In genomic region chr2L:9205133-9205615, dm6 we compare ENCODE assay signal across 4 fruit fly cellular contexts.
A peak's percentile ranks its signal among the peaks of the same experiment; 100 is the strongest.
TF ChIP-seq lines count a peak whose summit lies in the region.

No protein-coding gene starts in this region.

TF ChIP-seq in whole organism, adult, 20 proteins besides CTCF, POLR2A, EP300 and RAD21 (continued from another document):
- TF ChIP-seq CG1620 (GFP tag; optimal IDR thresholded peaks at IDR 0.05; lab: Kevin White, UChicago) (no peak), CG12768 (GFP tag; optimal IDR thresholded peaks at IDR 0.05; lab: Kevin White, UChicago) (peak; percentile 83)
TF ChIP-seq in whole organism, adult: peak in this region for 17.

TF ChIP-seq in whole organism, embryonic, 481 proteins besides CTCF, POLR2A, EP300 and RAD21 (continued from another document and continues in another):
- TF ChIP-seq cg (GFP tag; optimal IDR thresholded peaks at IDR 0.05; lab: Kevin White, UChicago): peak; percentile 72
- TF ChIP-seq CG2875 (GFP tag; optimal IDR thresholded peaks at IDR 0.05; lab: Kevin White, UChicago): no peak
- TF ChIP-seq Antp (GFP tag; optimal IDR thresholded peaks at IDR 0.05; lab: Kevin White, UChicago): no peak
- TF ChIP-seq dimm (GFP tag; IDR thresholded peaks at IDR 0.05; lab: Robert Waterston, UW): no peak
- peak; percentile 84 to 96 for TF ChIP-seq Trl (optimal IDR thresholded peaks at IDR 0.05; lab: Kevin White, UChicago)
- TF ChIP-seq Trl (GFP tag; optimal IDR thresholded peaks at IDR 0.05; lab: Kevin White, UChicago): peak; percentile 32
- peak; percentile 46 for TF ChIP-seq CG13894 (tag; optimal IDR thresholded peaks at IDR 0.05; lab: Kevin White, UChicago)
- no peak for TF ChIP-seq run (tag; optimal IDR thresholded peaks at IDR 0.05; lab: Kevin White, UChicago)
- TF ChIP-seq sna (GFP tag; IDR thresholded peaks at IDR 0.05; lab: Robert Waterston, UW; ENCODE audit: partially characterized antibody): no peak
- TF ChIP-seq CG6689 (GFP tag; IDR thresholded peaks at IDR 0.05; lab: Robert Waterston, UW): 0 out of 2 replicates have a peak, but pooled peaks have one; percentile 7
- TF ChIP-seq trh (GFP tag; optimal IDR thresholded peaks at IDR 0.05; lab: Kevin White, UChicago): no peak
- peak; percentile 49; the same call in 1 of the 2 replicates for TF ChIP-seq CG32767 (GFP tag; IDR thresholded peaks at IDR 0.05; lab: Robert Waterston, UW)
- TF ChIP-seq insv (GFP tag; optimal IDR thresholded peaks at IDR 0.05; lab: Kevin White, UChicago): peak in 1 of 2 experiments; percentile 16
- TF ChIP-seq CG12769 (tag; optimal IDR thresholded peaks at IDR 0.05; lab: Kevin White, UChicago): peak; percentile 77
- TF ChIP-seq rib (GFP tag; IDR thresholded peaks at IDR 0.05; lab: Robert Waterston, UW): peak; percentile 77
- TF ChIP-seq B-H2 (GFP tag; optimal IDR thresholded peaks at IDR 0.05; lab: Kevin White, UChicago): peak; percentile 85
- peak in 1 of 2 experiments; percentile 64 for TF ChIP-seq bsh (GFP tag; optimal IDR thresholded peaks at IDR 0.05; lab: Kevin White, UChicago)
- TF ChIP-seq CG7839 (tag; optimal IDR thresholded peaks at IDR 0.05; lab: Kevin White, UChicago): no peak
- no peak for TF ChIP-seq CG3838 (GFP tag; optimal IDR thresholded peaks at IDR 0.05; lab: Kevin White, UChicago)
- TF ChIP-seq Atf6 (GFP tag; IDR thresholded peaks at IDR 0.05; lab: Robert Waterston, UW): peak; percentile 82
- no peak for TF ChIP-seq CG6791 (GFP tag; IDR thresholded peaks at IDR 0.05; lab: Robert Waterston, UW; ENCODE audit: partially characterized antibody)
- TF ChIP-seq Dad (GFP tag; optimal IDR thresholded peaks at IDR 0.05; lab: Kevin White, UChicago): no peak
- no peak for TF ChIP-seq CG4820 (GFP tag; optimal IDR thresholded peaks at IDR 0.05; lab: Kevin White, UChicago)
- TF ChIP-seq Dbx (GFP tag; IDR thresholded peaks at IDR 0.05; lab: Robert Waterston, UW): peak; percentile 75; the same call in 2 of the 3 replicates
- no peak for TF ChIP-seq hbn (GFP tag; IDR thresholded peaks at IDR 0.05; lab: Robert Waterston, UW; ENCODE audit: partially characterized antibody)
- no peak for TF ChIP-seq Bdp1 (GFP tag; optimal IDR thresholded peaks at IDR 0.05; lab: Kevin White, UChicago)
- TF ChIP-seq CG10147 (GFP tag; optimal IDR thresholded peaks at IDR 0.05; lab: Kevin White, UChicago): peak; percentile 85
- no peak for TF ChIP-seq CG15479 (GFP tag; optimal IDR thresholded peaks at IDR 0.05; lab: Kevin White, UChicago)
- peak; percentile 25; the same call in 1 of the 2 replicates for TF ChIP-seq CG13287 (GFP tag; IDR thresholded peaks at IDR 0.05; lab: Robert Waterston, UW; ENCODE audit: partially characterized antibody)
- TF ChIP-seq tgo (GFP tag; IDR thresholded peaks at IDR 0.05; lab: Robert Waterston, UW): no peak
- TF ChIP-seq stc (GFP tag; IDR thresholded peaks at IDR 0.05; lab: Robert Waterston, UW): peak; percentile 33; the same call in 1 of the 2 replicates
- no peak for TF ChIP-seq lov (optimal IDR thresholded peaks at IDR 0.05; lab: Kevin White, UChicago)
- TF ChIP-seq lov (GFP tag; IDR thresholded peaks at IDR 0.05; lab: Robert Waterston, UW): peak; percentile 57; the same call in 1 of the 3 replicates
- peak; percentile 44 for TF ChIP-seq lab (GFP tag; optimal IDR thresholded peaks at IDR 0.05; lab: Kevin White, UChicago)
- TF ChIP-seq lbe (GFP tag; optimal IDR thresholded peaks at IDR 0.05; lab: Kevin White, UChicago): peak; percentile 93
- TF ChIP-seq CrebB (tag; optimal IDR thresholded peaks at IDR 0.05; lab: Kevin White, UChicago): peak; percentile 76
- peak; percentile 24; the same call in 1 of the 2 replicates for TF ChIP-seq sens-2 (GFP tag; IDR thresholded peaks at IDR 0.05; lab: Robert Waterston, UW)
- no peak for TF ChIP-seq CG10366 (GFP tag; IDR thresholded peaks at IDR 0.05; lab: Robert Waterston, UW)
- TF ChIP-seq odd (GFP tag; optimal IDR thresholded peaks at IDR 0.05; lab: Kevin White, UChicago): peak; percentile 22
- TF ChIP-seq CG14441 (GFP tag; IDR thresholded peaks at IDR 0.05; lab: Robert Waterston, UW): no peak
- TF ChIP-seq CG15601 (tag; optimal IDR thresholded peaks at IDR 0.05; lab: Kevin White, UChicago): peak; percentile 27
- TF ChIP-seq CG7745 (tag; optimal IDR thresholded peaks at IDR 0.05; lab: Kevin White, UChicago): no peak

TF ChIP-seq in whole organism, prepupa, 60 proteins besides CTCF, POLR2A, EP300 and RAD21 (continued from another document):
- TF ChIP-seq Hr4 (GFP tag; optimal IDR thresholded peaks at IDR 0.05; lab: Kevin White, UChicago): no peak
- TF ChIP-seq CG10631 (GFP tag; optimal IDR thresholded peaks at IDR 0.05; lab: Kevin White, UChicago): no peak
- no peak for TF ChIP-seq Hr38 (GFP tag; optimal IDR thresholded peaks at IDR 0.05; lab: Kevin White, UChicago)
- TF ChIP-seq net (GFP tag; optimal IDR thresholded peaks at IDR 0.05; lab: Kevin White, UChicago): peak; percentile 74
- peak; percentile 83 for TF ChIP-seq CG8119 (GFP tag; IDR thresholded peaks at IDR 0.05; lab: Robert Waterston, UW)
- peak; percentile 87 for TF ChIP-seq eg (GFP tag; IDR thresholded peaks at IDR 0.05; lab: Robert Waterston, UW)
- TF ChIP-seq Eip78C (GFP tag; lab: Kevin White, UChicago): peak; percentile 83
- TF ChIP-seq CG6276 (GFP tag; optimal IDR thresholded peaks at IDR 0.05; lab: Kevin White, UChicago): peak; percentile 78
- TF ChIP-seq CG11294 (GFP tag; IDR thresholded peaks at IDR 0.05; lab: Robert Waterston, UW): peak; percentile 57; the same call in 1 of the 2 replicates
- TF ChIP-seq dac (GFP tag; optimal IDR thresholded peaks at IDR 0.05; lab: Kevin White, UChicago): no peak
- peak; percentile 86 for TF ChIP-seq CG6854 (GFP tag; optimal IDR thresholded peaks at IDR 0.05; lab: Kevin White, UChicago)
- TF ChIP-seq Eip75B (GFP tag; optimal IDR thresholded peaks at IDR 0.05; lab: Kevin White, UChicago): peak; percentile 75
- TF ChIP-seq Blimp-1 (GFP tag; optimal IDR thresholded peaks at IDR 0.05; lab: Kevin White, UChicago): no peak
- peak; percentile 87 for TF ChIP-seq fd85E (GFP tag; optimal IDR thresholded peaks at IDR 0.05; lab: Kevin White, UChicago)
- no peak for TF ChIP-seq CG8319 (GFP tag; optimal IDR thresholded peaks at IDR 0.05; lab: Kevin White, UChicago)
- peak; percentile 60 for TF ChIP-seq CG9139 (GFP tag; optimal IDR thresholded peaks at IDR 0.05; lab: Kevin White, UChicago)
- TF ChIP-seq Gug (GFP tag; IDR thresholded peaks at IDR 0.05; lab: Robert Waterston, UW): peak; percentile 25; the same call in 1 of the 2 replicates
- peak; percentile 59 for TF ChIP-seq CG1621 (tag; optimal IDR thresholded peaks at IDR 0.05; lab: Kevin White, UChicago)
- TF ChIP-seq CG16779 (tag; optimal IDR thresholded peaks at IDR 0.05; lab: Kevin White, UChicago): peak; percentile 81
- peak; percentile 6 for TF ChIP-seq achi (GFP tag; optimal IDR thresholded peaks at IDR 0.05; lab: Kevin White, UChicago)
- TF ChIP-seq CG11762 (GFP tag; optimal IDR thresholded peaks at IDR 0.05; lab: Kevin White, UChicago; ENCODE audit: insufficient read depth): peak; percentile 27
- no peak for TF ChIP-seq Sox15 (GFP tag; optimal IDR thresholded peaks at IDR 0.05; lab: Kevin White, UChicago)
- TF ChIP-seq ss (GFP tag; optimal IDR thresholded peaks at IDR 0.05; lab: Kevin White, UChicago): peak; percentile 78 to 82
- TF ChIP-seq fkh (GFP tag; optimal IDR thresholded peaks at IDR 0.05; lab: Kevin White, UChicago): peak; percentile 92
- TF ChIP-seq dsx (GFP tag; optimal IDR thresholded peaks at IDR 0.05; lab: Kevin White, UChicago; ENCODE audit: poor library complexity, severe bottlenecking): peak; percentile 81
- peak; percentile 93 for TF ChIP-seq CG6163 (GFP tag; IDR thresholded peaks at IDR 0.05; lab: Robert Waterston, UW)
- peak; percentile 60 for TF ChIP-seq topi (GFP tag; optimal IDR thresholded peaks at IDR 0.05; lab: Kevin White, UChicago)
- TF ChIP-seq CG31627 (GFP tag; optimal IDR thresholded peaks at IDR 0.05; lab: Kevin White, UChicago): no peak
- TF ChIP-seq CG3919 (GFP tag; optimal IDR thresholded peaks at IDR 0.05; lab: Kevin White, UChicago): peak; percentile 48
- TF ChIP-seq CG6808 (GFP tag; optimal IDR thresholded peaks at IDR 0.05; lab: Kevin White, UChicago): peak; percentile 72
- TF ChIP-seq svp (GFP tag; lab: Kevin White, UChicago): peak; percentile 76
- no peak for TF ChIP-seq CG11902 (GFP tag; optimal IDR thresholded peaks at IDR 0.05; lab: Kevin White, UChicago)
- TF ChIP-seq Hr39 (GFP tag; optimal IDR thresholded peaks at IDR 0.05; lab: Kevin White, UChicago): no peak
- TF ChIP-seq Met (GFP tag; optimal IDR thresholded peaks at IDR 0.05; lab: Kevin White, UChicago): peak; percentile 35
- TF ChIP-seq CG32006 (GFP tag; optimal IDR thresholded peaks at IDR 0.05; lab: Kevin White, UChicago): peak; percentile 39
- peak; percentile 82 for TF ChIP-seq Sox102F (GFP tag; optimal IDR thresholded peaks at IDR 0.05; lab: Kevin White, UChicago)
- peak; percentile 86 for TF ChIP-seq vri (GFP tag; optimal IDR thresholded peaks at IDR 0.05; lab: Kevin White, UChicago)
- TF ChIP-seq CG3032 (tag; optimal IDR thresholded peaks at IDR 0.05; lab: Kevin White, UChicago): peak; percentile 28
- TF ChIP-seq Ets96B (tag; optimal IDR thresholded peaks at IDR 0.05; lab: Kevin White, UChicago): peak; percentile 64
- no peak for TF ChIP-seq cyc (GFP tag; optimal IDR thresholded peaks at IDR 0.05; lab: Kevin White, UChicago)
- peak; percentile 13 to 33 for TF ChIP-seq salr (GFP tag; optimal IDR thresholded peaks at IDR 0.05; lab: Kevin White, UChicago)

TF ChIP-seq in whole organism, wandering third instar larva, 38 proteins besides CTCF, POLR2A, EP300 and RAD21 (continued from another document):
- TF ChIP-seq Rel (GFP tag; optimal IDR thresholded peaks at IDR 0.05; lab: Kevin White, UChicago) (peak; percentile 97), Rel (tag; optimal IDR thresholded peaks at IDR 0.05; lab: Kevin White, UChicago) (peak; percentile 69), tai (GFP tag; optimal IDR thresholded peaks at IDR 0.05; lab: Kevin White, UChicago) (peak; percentile 69), Vsx2 (GFP tag; optimal IDR thresholded peaks at IDR 0.05; lab: Kevin White, UChicago; ENCODE audit: partially characterized antibody) (peak; percentile 30), foxo (GFP tag; optimal IDR thresholded peaks at IDR 0.05; lab: Kevin White, UChicago) (peak in 1 of 2 experiments; percentile 92), OdsH (GFP tag; optimal IDR thresholded peaks at IDR 0.05; lab: Kevin White, UChicago) (peak; percentile 31), Abd-B (GFP tag; optimal IDR thresholded peaks at IDR 0.05; lab: Kevin White, UChicago) (no peak), Sp1 (GFP tag; optimal IDR thresholded peaks at IDR 0.05; lab: Kevin White, UChicago) (peak; percentile 52), jim (GFP tag; optimal IDR thresholded peaks at IDR 0.05; lab: Kevin White, UChicago) (peak; percentile 16), CG9705 (GFP tag; optimal IDR thresholded peaks at IDR 0.05; lab: Kevin White, UChicago) (no peak), brk (GFP tag; optimal IDR thresholded peaks at IDR 0.05; lab: Kevin White, UChicago) (peak; percentile 89), pan (optimal IDR thresholded peaks at IDR 0.05; lab: Kevin White, UChicago) (no peak), Hr83 (GFP tag; optimal IDR thresholded peaks at IDR 0.05; lab: Kevin White, UChicago; ENCODE audit: poor library complexity, severe bottlenecking) (peak; percentile 25), dsf (GFP tag; optimal IDR thresholded peaks at IDR 0.05; lab: Kevin White, UChicago; ENCODE audit: borderline replicate concordance) (no peak), HLH106 (tag; optimal IDR thresholded peaks at IDR 0.05; lab: Kevin White, UChicago) (no peak), Hnf4 (GFP tag; optimal IDR thresholded peaks at IDR 0.05; lab: Kevin White, UChicago) (peak; percentile 43)
